Worm (Caenorhabditis elegans): ENCODE measurements around the gene idpa-2.

idpa-2 gene

DNA sequence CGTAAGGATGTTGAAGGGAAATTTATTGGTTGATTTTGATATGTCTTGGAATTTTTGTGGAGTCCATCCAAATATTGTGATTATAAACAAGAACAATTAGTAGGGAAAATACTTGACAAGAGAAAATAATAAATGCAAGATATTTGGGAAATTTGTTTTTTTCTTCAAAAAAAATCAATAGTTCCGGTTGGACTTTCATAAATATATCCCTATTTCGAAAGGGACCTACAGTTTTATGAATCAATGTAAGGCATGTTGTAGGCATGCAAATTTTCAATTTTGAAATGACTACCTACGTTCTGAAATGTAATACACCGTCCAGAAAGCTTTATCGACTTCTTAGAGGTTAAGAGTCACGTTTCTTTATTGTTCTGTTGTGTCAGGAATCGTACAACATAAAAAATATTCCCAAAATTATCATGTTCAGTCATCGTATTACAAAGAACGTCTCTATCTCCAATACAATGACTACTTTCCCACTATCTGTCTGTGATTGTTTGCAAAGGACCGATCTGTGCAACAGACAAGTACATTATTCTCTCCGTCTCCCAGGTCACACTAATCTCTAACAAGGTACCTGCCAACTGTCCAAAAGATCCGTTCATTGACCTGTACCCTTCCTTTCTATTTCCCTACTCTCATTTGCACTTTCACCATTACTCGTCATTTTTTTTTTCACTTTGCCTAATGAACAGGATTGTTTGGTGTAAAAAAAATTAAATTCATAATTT is 2.5 kb downstream of the idpa-2 start, which contains the start of gene F07H5.13 (continued):
- TF ChIP-seq aly-2 (tag; optimal IDR thresholded peaks at IDR 0.05), result peak; percentile 83
- peak; percentile 25 for TF ChIP-seq swsn-7 (tag; optimal IDR thresholded peaks at IDR 0.05)
- TF ChIP-seq C16A3.4 (tag; optimal IDR thresholded peaks at IDR 0.05), result peak; percentile 8
- TF ChIP-seq mab-9 (GFP tag; IDR thresholded peaks at IDR 0.05), result no peak
- peak; percentile 74 for TF ChIP-seq nhr-85 (tag)
- TF ChIP-seq unc-62 (GFP tag; optimal IDR thresholded peaks at IDR 0.05), result no peak
- no peak for TF ChIP-seq pag-3 (tag; optimal IDR thresholded peaks at IDR 0.05; ENCODE audit: borderline replicate concordance, insufficient read depth)
- TF ChIP-seq efl-1 (optimal IDR thresholded peaks at IDR 0.05), result no peak
- TF ChIP-seq efl-1 (GFP tag; optimal IDR thresholded peaks at IDR 0.05 in 1 of 2), result peak in 1 of 2 experiments; percentile 92
- no peak for TF ChIP-seq nhr-76 (tag; optimal IDR thresholded peaks at IDR 0.05)
- no peak for TF ChIP-seq fkh-4 (tag; optimal IDR thresholded peaks at IDR 0.05; ENCODE audit: borderline replicate concordance)
- TF ChIP-seq pax-3 (tag; optimal IDR thresholded peaks at IDR 0.05), result no peak
- no peak for TF ChIP-seq snu-23 (GFP tag; optimal IDR thresholded peaks at IDR 0.05)
- TF ChIP-seq nhr-71 (tag; optimal IDR thresholded peaks at IDR 0.05), result peak; percentile 54
- TF ChIP-seq elt-3 (tag; optimal IDR thresholded peaks at IDR 0.05), result no peak
- no peak for TF ChIP-seq lin-39 (tag; optimal IDR thresholded peaks at IDR 0.05)
- no peak for TF ChIP-seq isw-1 (GFP tag; IDR thresholded peaks at IDR 0.05)
- peak; percentile 58 for TF ChIP-seq nhr-47 (tag; optimal IDR thresholded peaks at IDR 0.05)
- TF ChIP-seq egl-27 (tag; optimal IDR thresholded peaks at IDR 0.05), result no peak
- no peak for TF ChIP-seq ceh-8 (GFP tag; optimal IDR thresholded peaks at IDR 0.05)
- TF ChIP-seq F16B12.6 (tag; optimal IDR thresholded peaks at IDR 0.05), result no peak
- TF ChIP-seq alr-1 (tag; optimal IDR thresholded peaks at IDR 0.05; ENCODE audit: borderline replicate concordance), result no peak
- no peak for TF ChIP-seq unc-30 (tag; optimal IDR thresholded peaks at IDR 0.05)
- no peak for TF ChIP-seq xbp-1 (tag; optimal IDR thresholded peaks at IDR 0.05)
- no peak for TF ChIP-seq zag-1 (tag; optimal IDR thresholded peaks at IDR 0.05)
- peak in 1 of 2 experiments; percentile 17 for TF ChIP-seq ztf-11 (tag; optimal IDR thresholded peaks at IDR 0.05)
- no peak for TF ChIP-seq ceh-63 (GFP tag; optimal IDR thresholded peaks at IDR 0.05)
- TF ChIP-seq lin-15B (tag; optimal IDR thresholded peaks at IDR 0.05), result no peak
- TF ChIP-seq blmp-1 (tag; optimal IDR thresholded peaks at IDR 0.05), result peak; percentile 9
- no peak for TF ChIP-seq unc-130 (tag; optimal IDR thresholded peaks at IDR 0.05)
- TF ChIP-seq pqm-1 (tag; optimal IDR thresholded peaks at IDR 0.05), result no peak
- no peak for TF ChIP-seq hpl-2 (GFP tag; optimal IDR thresholded peaks at IDR 0.05)
- no peak for TF ChIP-seq skn-1 (tag; optimal IDR thresholded peaks at IDR 0.05)
- no peak for TF ChIP-seq ces-1 (GFP tag; optimal IDR thresholded peaks at IDR 0.05)
- TF ChIP-seq fos-1 (tag; optimal IDR thresholded peaks at IDR 0.05), result no peak
- TF ChIP-seq ceh-90 (tag; optimal IDR thresholded peaks at IDR 0.05), result no peak
- peak; percentile 9 for TF ChIP-seq zip-4 (GFP tag; optimal IDR thresholded peaks at IDR 0.05)
- no peak for TF ChIP-seq hlh-4 (tag; optimal IDR thresholded peaks at IDR 0.05)
- TF ChIP-seq snpc-4 (tag; optimal IDR thresholded peaks at IDR 0.05), result no peak
- no peak for TF ChIP-seq tbx-2 (tag; optimal IDR thresholded peaks at IDR 0.05)
- peak; percentile 22 for TF ChIP-seq dsc-1 (tag; optimal IDR thresholded peaks at IDR 0.05)
- no peak for TF ChIP-seq mep-1 (tag; optimal IDR thresholded peaks at IDR 0.05)
- no peak for TF ChIP-seq unc-86 (tag; optimal IDR thresholded peaks at IDR 0.05)
- TF ChIP-seq lin-14 (GFP tag; optimal IDR thresholded peaks at IDR 0.05), result no peak
- TF ChIP-seq irx-1 (tag; optimal IDR thresholded peaks at IDR 0.05), result peak; percentile 2
- TF ChIP-seq jun-1 (tag; optimal IDR thresholded peaks at IDR 0.05), result no peak
- TF ChIP-seq sox-4 (tag; optimal IDR thresholded peaks at IDR 0.05), result no peak
- TF ChIP-seq efl-3 (GFP tag; optimal IDR thresholded peaks at IDR 0.05), result no peak
